Worm (Caenorhabditis elegans): ENCODE data around the gene C32D5.12.

- TF ChIP-seq pax-1 (tag; optimal IDR thresholded peaks at IDR 0.05) (no peak), pag-3 (tag; optimal IDR thresholded peaks at IDR 0.05; ENCODE audit: borderline replicate concordance) (no peak), ahr-1 (tag; optimal IDR thresholded peaks at IDR 0.05) (no peak), K09A11.1 (tag; optimal IDR thresholded peaks at IDR 0.05; ENCODE audit: insufficient read depth) (no peak), ama-1 (optimal IDR thresholded peaks at IDR 0.05) (no peak), unc-55 (GFP tag; optimal IDR thresholded peaks at IDR 0.05) (no peak), unc-42 (tag; optimal IDR thresholded peaks at IDR 0.05) (no peak), madf-2 (tag; optimal IDR thresholded peaks at IDR 0.05) (no peak), ceh-18 (tag; optimal IDR thresholded peaks at IDR 0.05) (no peak), fkh-10 (GFP tag; optimal IDR thresholded peaks at IDR 0.05) (no peak)
Measured at ce11 chrII:6322979-6323378, 35.8 kb downstream of the C32D5.12 start, which contains the start of gene C32D5.4.
